Fruit fly (Drosophila melanogaster) whole organism, embryonic: Measurements from ENCODE around the gene hop.

ENCODE experiments used
- ATbp ChIP-seq: fragments of 200-800 bp; sonication (Bioruptor generic); optimal IDR thresholded peaks from 2 replicates; lab custom pipeline; 2017; ENCODE audit warnings: missing biosample characterization, mild to moderate bottlenecking, missing genetic modification characterization, missing genetic modification reagents
- Aef1 ChIP-seq: fragments of 200-800 bp; sonication (Bioruptor generic); IDR thresholded peaks from 3 replicates; pipeline ENCODE4 v1.3.6; 2022; ENCODE audit warnings: missing biosample characterization, missing genetic modification characterization
- Atf6 ChIP-seq: fragments of 200-800 bp; sonication (Bioruptor generic); IDR thresholded peaks from 2 replicates; pipeline ENCODE4 v1.3.6; 2022; ENCODE audit warnings: missing biosample characterization, missing genetic modification characterization
- CG10267 ChIP-seq: fragments of 200-800 bp; sonication (Bioruptor generic); optimal IDR thresholded peaks from 2 replicates; lab custom pipeline; 2018; ENCODE audit warnings: missing biosample characterization, mild to moderate bottlenecking, missing genetic modification characterization, moderate library complexity
- CG10543 ChIP-seq: fragments of 200-800 bp; sonication (Bioruptor generic); optimal IDR thresholded peaks from 3 replicates; lab custom pipeline; 2017; ENCODE audit warnings: missing biosample characterization, mild to moderate bottlenecking, missing genetic modification characterization, moderate library complexity
- CG10979 ChIP-seq: fragments of 200-800 bp; sonication (Bioruptor generic); optimal IDR thresholded peaks from 2 replicates; lab custom pipeline; 2018; ENCODE audit warnings: missing biosample characterization, mild to moderate bottlenecking, missing genetic modification characterization, moderate library complexity
- CG11085 ChIP-seq: fragments of 200-800 bp; sonication (Bioruptor generic); IDR thresholded peaks from 2 replicates; pipeline ENCODE4 v1.3.6; 2022; ENCODE audit warnings: missing biosample characterization, missing genetic modification characterization
- CG11093 ChIP-seq: fragments of 200-800 bp; sonication (Bioruptor generic); IDR thresholded peaks from 3 replicates; pipeline ENCODE4 v1.3.6; 2022; ENCODE audit warnings: missing biosample characterization, missing genetic modification characterization
- CG13424 ChIP-seq: fragments of 200-800 bp; sonication (Bioruptor generic); optimal IDR thresholded peaks from 2 replicates; lab custom pipeline; 2019; ENCODE audit warnings: missing biosample characterization, mild to moderate bottlenecking, missing genetic modification characterization, moderate library complexity
- CG14667 ChIP-seq: fragments of 200-800 bp; sonication (Bioruptor generic); IDR thresholded peaks from 2 replicates; pipeline ENCODE4 v1.3.6; 2022; ENCODE audit warnings: missing biosample characterization, missing genetic modification characterization
- CG14860 ChIP-seq: fragments of 200-800 bp; sonication (Bioruptor generic); IDR thresholded peaks from 3 replicates; pipeline ENCODE4 v1.3.6; 2022; ENCODE audit warnings: missing biosample characterization, missing genetic modification characterization; ENCODE audit not compliant: partially characterized antibody
- CG15696 ChIP-seq: fragments of 200-800 bp; sonication (Bioruptor generic); optimal IDR thresholded peaks from 2 replicates; lab custom pipeline; 2019; ENCODE audit warnings: missing biosample characterization, mild to moderate bottlenecking, missing genetic modification characterization, moderate library complexity
- CG2120 ChIP-seq: fragments of 200-800 bp; sonication (Bioruptor generic); optimal IDR thresholded peaks from 3 replicates; lab custom pipeline; 2016; ENCODE audit warnings: missing biosample characterization, missing genetic modification characterization
- CG2889 ChIP-seq: fragments of 200-800 bp; sonication (Bioruptor generic); IDR thresholded peaks from 3 replicates; pipeline ENCODE4 v1.3.6; 2022; ENCODE audit warnings: missing biosample characterization, missing genetic modification characterization
- CG3407 ChIP-seq: fragments of 200-800 bp; sonication (Bioruptor generic); optimal IDR thresholded peaks from 2 replicates; lab custom pipeline; 2018; ENCODE audit warnings: missing biosample characterization, mild to moderate bottlenecking, missing genetic modification characterization
- CG7839 ChIP-seq: fragments of 200-800 bp; sonication (Bioruptor generic); optimal IDR thresholded peaks from 3 replicates; lab custom pipeline; 2018; ENCODE audit warnings: missing biosample characterization, mild to moderate bottlenecking, missing genetic modification characterization, moderate library complexity
- CG9932 ChIP-seq: fragments of 200-800 bp; sonication (Bioruptor generic); IDR thresholded peaks from 2 replicates; pipeline ENCODE4 v1.3.6; 2022; ENCODE audit warnings: missing biosample characterization, missing genetic modification characterization
- D ChIP-seq, 2 experiments: fragments of 200-800 bp in 1 of 2; fragments of >200 bp in 1 of 2; sonication (Bioruptor generic) in 1 of 2; optimal IDR thresholded peaks; 2 replicates in 1 of 2; 3 replicates in 1 of 2; lab custom pipeline; 2017; ENCODE audit warnings: mild to moderate bottlenecking in 1 of 2, missing biosample characterization in 1 of 2, missing genetic modification characterization in 1 of 2, missing genetic modification reagents in 1 of 2
- D19B ChIP-seq: fragments of 200-800 bp; sonication (Bioruptor generic); optimal IDR thresholded peaks from 2 replicates; lab custom pipeline; 2017; ENCODE audit warnings: missing biosample characterization, mild to moderate bottlenecking, missing genetic modification characterization
- Dad ChIP-seq: fragments of 200-800 bp; sonication (Bioruptor generic); optimal IDR thresholded peaks from 3 replicates; lab custom pipeline; 2016; ENCODE audit warnings: missing biosample characterization, missing genetic modification characterization
- Ets65A ChIP-seq: fragments of 200-800 bp; sonication (Bioruptor generic); peaks from one replicate; lab custom pipeline; 2016; ENCODE audit warnings: missing biosample characterization, missing genetic modification characterization
- HLH54F ChIP-seq: fragments of 200-800 bp; sonication (Bioruptor generic); optimal IDR thresholded peaks from 3 replicates; lab custom pipeline; 2016; ENCODE audit warnings: missing biosample characterization, missing genetic modification characterization
- HLHmδ ChIP-seq: fragments of 200-800 bp; sonication (Bioruptor generic); optimal IDR thresholded peaks from 2 replicates; lab custom pipeline; 2018; ENCODE audit warnings: missing biosample characterization, mild to moderate bottlenecking, missing genetic modification characterization, moderate library complexity
- Hmx ChIP-seq: fragments of 200-800 bp; sonication (Bioruptor generic); optimal IDR thresholded peaks from 2 replicates; lab custom pipeline; 2016; ENCODE audit warnings: missing biosample characterization, missing genetic modification characterization
- Hr51 ChIP-seq, 2 experiments: fragments of 200-800 bp; sonication (Bioruptor generic); optimal IDR thresholded peaks; 2 replicates in 1 of 2; 3 replicates in 1 of 2; lab custom pipeline; 2016 to 2018; ENCODE audit warnings: missing biosample characterization in 2 of 2, missing genetic modification characterization in 2 of 2, mild to moderate bottlenecking in 1 of 2, moderate library complexity in 1 of 2
- Jarid2 ChIP-seq: fragments of 200-800 bp; sonication (Bioruptor generic); optimal IDR thresholded peaks from 3 replicates; lab custom pipeline; 2017; ENCODE audit warnings: mild to moderate bottlenecking, missing biosample characterization, missing genetic modification reagents, missing genetic modification characterization
- Med ChIP-seq: fragments of 200-800 bp; sonication (Bioruptor generic); peaks from one replicate; lab custom pipeline; 2016; ENCODE audit warnings: missing biosample characterization, missing genetic modification characterization, mild to moderate bottlenecking, inconsistent platforms, moderate library complexity
- Sox102F ChIP-seq: fragments of 200-800 bp; sonication (Bioruptor generic); optimal IDR thresholded peaks from 2 replicates; lab custom pipeline; 2018; ENCODE audit warnings: missing biosample characterization, mild to moderate bottlenecking, missing genetic modification characterization, moderate library complexity
- Sry-β ChIP-seq: fragments of 200-800 bp; sonication (Bioruptor generic); optimal IDR thresholded peaks from 2 replicates; lab custom pipeline; 2018; ENCODE audit warnings: missing biosample characterization, mild to moderate bottlenecking, missing genetic modification characterization, moderate library complexity
- Sry-δ ChIP-seq: fragments of 200-800 bp; sonication (Bioruptor generic); optimal IDR thresholded peaks from 2 replicates; lab custom pipeline; 2016; ENCODE audit warnings: missing biosample characterization, missing genetic modification characterization
- Ssrp ChIP-seq: fragments of 200-800 bp; sonication (Bioruptor generic); optimal IDR thresholded peaks from 2 replicates; lab custom pipeline; 2018; ENCODE audit warnings: missing biosample characterization, mild to moderate bottlenecking, missing genetic modification characterization, moderate library complexity
- Vsx1 ChIP-seq: fragments of 200-800 bp; sonication (Bioruptor generic); optimal IDR thresholded peaks from 2 replicates; lab custom pipeline; 2017; ENCODE audit warnings: missing biosample characterization, mild to moderate bottlenecking, missing genetic modification characterization, missing genetic modification reagents
- ash1 ChIP-seq: fragments of 200-800 bp; sonication (Bioruptor generic); optimal IDR thresholded peaks from 2 replicates; lab custom pipeline; 2018; ENCODE audit warnings: missing biosample characterization, mild to moderate bottlenecking, missing genetic modification characterization
- bsh ChIP-seq, 2 experiments: fragments of 200-800 bp; sonication (Bioruptor generic); optimal IDR thresholded peaks; 2 replicates each; lab custom pipeline; 2017 to 2018; ENCODE audit warnings: mild to moderate bottlenecking in 2 of 2, missing biosample characterization in 2 of 2, missing genetic modification characterization in 2 of 2, moderate library complexity in 1 of 2
- dmrt99B ChIP-seq: fragments of 200-800 bp; sonication (Bioruptor generic); optimal IDR thresholded peaks from 2 replicates; lab custom pipeline; 2018; ENCODE audit warnings: missing biosample characterization, mild to moderate bottlenecking, missing genetic modification characterization, moderate library complexity
- gcm ChIP-seq: fragments of 200-800 bp; sonication (Bioruptor generic); optimal IDR thresholded peaks from 2 replicates; lab custom pipeline; 2019; ENCODE audit warnings: missing biosample characterization, mild to moderate bottlenecking, missing genetic modification characterization, moderate library complexity
- gem ChIP-seq: fragments of 200-800 bp; sonication (Bioruptor generic); optimal IDR thresholded peaks from 2 replicates; lab custom pipeline; 2019; ENCODE audit warnings: missing biosample characterization, mild to moderate bottlenecking, missing genetic modification characterization, moderate library complexity
- grau ChIP-seq: fragments of 200-800 bp; optimal IDR thresholded peaks from 3 replicates; lab custom pipeline; 2019; ENCODE audit warnings: missing biosample characterization, mild to moderate bottlenecking, missing genetic modification characterization, moderate library complexity
- h ChIP-seq: fragments of >200 bp; optimal IDR thresholded peaks from 2 replicates; lab custom pipeline; 2017
- ind ChIP-seq: fragments of 200-800 bp; sonication (Bioruptor generic); optimal IDR thresholded peaks from 3 replicates; lab custom pipeline; 2016; ENCODE audit warnings: missing biosample characterization, missing genetic modification characterization
- jumu ChIP-seq: fragments of 200-800 bp; sonication (Bioruptor generic); optimal IDR thresholded peaks from 3 replicates; lab custom pipeline; 2016; ENCODE audit warnings: missing biosample characterization, missing genetic modification characterization
- lab ChIP-seq: fragments of 200-800 bp; sonication (Bioruptor generic); optimal IDR thresholded peaks from 3 replicates; lab custom pipeline; 2017; ENCODE audit warnings: missing biosample characterization, missing genetic modification characterization, mild to moderate bottlenecking, moderate library complexity, missing genetic modification reagents
- nerfin-1 ChIP-seq: fragments of 200-800 bp; sonication (Bioruptor generic); optimal IDR thresholded peaks from 3 replicates; lab custom pipeline; 2019; ENCODE audit warnings: missing biosample characterization, mild to moderate bottlenecking, missing genetic modification characterization, moderate library complexity
- phol ChIP-seq: fragments of 200-800 bp; sonication (Bioruptor generic); optimal IDR thresholded peaks from 3 replicates; lab custom pipeline; 2018; ENCODE audit warnings: missing biosample characterization, mild to moderate bottlenecking, missing genetic modification characterization, moderate library complexity
- prd ChIP-seq, 3 experiments: fragments of >200 bp in 2 of 3; fragments of 200-800 bp in 1 of 3; sonication (Bioruptor generic) in 1 of 3; optimal IDR thresholded peaks in 2 of 3; IDR thresholded peaks in 1 of 3; 2 replicates in 2 of 3; 3 replicates in 1 of 3; pipeline versions ENCODE4 v1.3.6 to Lab custom; 2017 to 2022; ENCODE audit warnings: missing biosample characterization in 1 of 3, missing genetic modification characterization in 1 of 3
- sens ChIP-seq: fragments of 200-800 bp; sonication (Bioruptor generic); peaks from one replicate; lab custom pipeline; 2016; ENCODE audit warnings: missing biosample characterization, missing genetic modification characterization
- sima ChIP-seq: fragments of 200-800 bp; sonication (Bioruptor generic); optimal IDR thresholded peaks from 2 replicates; lab custom pipeline; 2016; ENCODE audit warnings: missing biosample characterization, missing genetic modification characterization
- tap ChIP-seq: fragments of 200-800 bp; optimal IDR thresholded peaks from 3 replicates; lab custom pipeline; 2019; ENCODE audit warnings: missing biosample characterization, mild to moderate bottlenecking, missing genetic modification characterization, moderate library complexity
- yki ChIP-seq: fragments of >200 bp; optimal IDR thresholded peaks from 3 replicates; lab custom pipeline; 2018
- zfh2 ChIP-seq: fragments of 200-800 bp; sonication (Bioruptor generic); optimal IDR thresholded peaks from 2 replicates; lab custom pipeline; 2016; ENCODE audit warnings: missing biosample characterization, missing genetic modification characterization

The hop gene

DNA sequence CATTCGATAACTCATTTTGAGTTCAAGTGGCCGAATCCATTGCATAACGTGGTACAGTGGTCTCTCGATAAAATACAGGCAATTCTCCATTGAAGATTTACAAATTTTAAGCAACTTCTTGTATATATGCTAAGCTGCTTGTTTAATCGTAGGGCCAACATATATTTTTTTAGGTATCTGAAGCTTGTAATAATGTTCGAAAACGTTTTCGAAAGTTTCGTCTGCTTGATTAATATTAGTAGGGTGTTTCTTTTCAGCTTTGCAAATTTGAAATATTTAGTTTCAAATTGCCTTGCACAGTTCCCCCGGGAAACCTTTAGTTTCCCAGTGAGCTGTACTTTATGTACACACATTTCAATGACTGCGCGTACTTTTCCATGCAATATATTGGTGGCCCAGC lies 11.8 kb upstream of the hop start:
- no peak for TF ChIP-seq h (lab: Kevin White, UChicago)
- TF ChIP-seq sima (GFP tag; lab: Kevin White, UChicago): no peak
- no peak for TF ChIP-seq CG10267 (tag; lab: Kevin White, UChicago)
- no peak for TF ChIP-seq CG2889 (GFP tag; lab: Robert Waterston, UW)
- no peak for TF ChIP-seq prd (optimal IDR thresholded peaks at IDR 0.05; lab: Kevin White, UChicago)
- no peak for TF ChIP-seq prd (GFP tag; IDR thresholded peaks at IDR 0.05; lab: Robert Waterston, UW)
- no peak for TF ChIP-seq Ets65A (GFP tag; lab: Kevin White, UChicago)
- peak; percentile 5 for TF ChIP-seq lab (GFP tag; lab: Kevin White, UChicago)
- no peak for TF ChIP-seq D19B (GFP tag; lab: Kevin White, UChicago)
- TF ChIP-seq Atf6: no peak
- TF ChIP-seq sens: peak; percentile 75
- TF ChIP-seq CG2120: no peak
- TF ChIP-seq Sry-β (GFP tag; lab: Kevin White, UChicago): no peak
- TF ChIP-seq Aef1 (GFP tag; lab: Robert Waterston, UW): no peak
- peak; percentile 32 for TF ChIP-seq phol (tag; lab: Kevin White, UChicago)
- peak; percentile 3 for TF ChIP-seq Ssrp (tag; lab: Kevin White, UChicago)
- no peak for TF ChIP-seq HLH54F (GFP tag; lab: Kevin White, UChicago)
- no peak for TF ChIP-seq CG11093 (GFP tag; lab: Robert Waterston, UW)
- peak; percentile 16 for TF ChIP-seq ind (GFP tag; lab: Kevin White, UChicago)
- no peak for TF ChIP-seq CG10979 (tag; lab: Kevin White, UChicago)
- peak; percentile 44 for TF ChIP-seq dmrt99B (tag; lab: Kevin White, UChicago)
- no peak for TF ChIP-seq CG14860 (GFP tag; lab: Robert Waterston, UW)
- peak in 1 of 2 experiments; percentile 16 for TF ChIP-seq Hr51 (GFP tag; optimal IDR thresholded peaks at IDR 0.05; lab: Kevin White, UChicago)
- TF ChIP-seq D (optimal IDR thresholded peaks at IDR 0.05; lab: Kevin White, UChicago): no peak
- TF ChIP-seq D (GFP tag; optimal IDR thresholded peaks at IDR 0.05; lab: Kevin White, UChicago): no peak
- peak; percentile 34 for TF ChIP-seq CG7839 (tag; lab: Kevin White, UChicago)
- TF ChIP-seq zfh2: no peak
- TF ChIP-seq yki (lab: Kevin White, UChicago): no peak
- TF ChIP-seq CG13424 (tag; lab: Kevin White, UChicago): peak; percentile 33
- no peak for TF ChIP-seq ash1 (GFP tag; lab: Kevin White, UChicago)
- TF ChIP-seq Med (GFP tag; lab: Kevin White, UChicago): peak; percentile 45
- TF ChIP-seq jumu (GFP tag; lab: Kevin White, UChicago): no peak
- no peak for TF ChIP-seq nerfin-1 (tag; lab: Kevin White, UChicago)
- TF ChIP-seq tap: no peak
- TF ChIP-seq CG9932 (GFP tag; lab: Robert Waterston, UW): no peak
- TF ChIP-seq ATbp (GFP tag; lab: Kevin White, UChicago): no peak
- peak in 1 of 2 experiments; percentile 13 for TF ChIP-seq bsh (GFP tag; optimal IDR thresholded peaks at IDR 0.05; lab: Kevin White, UChicago)
- no peak for TF ChIP-seq CG10543
- no peak for TF ChIP-seq CG3407 (GFP tag; lab: Kevin White, UChicago)
- TF ChIP-seq Hmx (GFP tag; lab: Kevin White, UChicago): no peak
- no peak for TF ChIP-seq Sry-δ (GFP tag; lab: Kevin White, UChicago)
- peak; percentile 61 for TF ChIP-seq grau (tag; lab: Kevin White, UChicago)
- no peak for TF ChIP-seq Jarid2 (GFP tag; lab: Kevin White, UChicago)
- TF ChIP-seq CG11085 (GFP tag; lab: Robert Waterston, UW): no peak
- TF ChIP-seq CG15696 (tag; lab: Kevin White, UChicago): no peak
- no peak for TF ChIP-seq gcm (GFP tag; lab: Kevin White, UChicago)
- no peak for TF ChIP-seq Dad
- TF ChIP-seq HLHmδ: no peak
- TF ChIP-seq gem (tag; lab: Kevin White, UChicago): peak; percentile 51
- TF ChIP-seq Sox102F (GFP tag; lab: Kevin White, UChicago): peak; percentile 44
- no peak for TF ChIP-seq CG14667 (GFP tag; lab: Robert Waterston, UW)
- no peak for TF ChIP-seq Vsx1 (GFP tag; lab: Kevin White, UChicago)
